Worm (Caenorhabditis elegans): ENCODE results near the gene F40C5.1.

DNA sequence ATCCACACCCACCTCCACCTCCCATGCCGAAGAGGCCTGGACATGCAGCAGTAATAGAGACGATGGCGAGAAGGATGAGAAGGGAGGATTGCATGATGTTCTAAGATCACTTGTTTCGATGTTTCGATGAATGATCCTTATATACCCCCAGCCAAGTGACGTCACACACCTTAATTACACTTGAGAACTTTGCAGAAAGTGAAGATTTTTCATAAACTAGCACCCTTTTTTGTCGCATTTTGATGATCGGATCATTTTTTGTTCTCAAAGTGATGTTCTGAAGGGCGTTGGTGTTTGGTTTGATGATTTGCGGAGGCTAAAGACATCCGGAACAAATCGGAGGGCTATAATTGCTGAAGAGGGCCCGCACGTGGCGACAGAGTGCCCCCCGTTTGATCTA, 3.3 kb downstream of the F40C5.1 start, which contains the start of gene grl-27:
- TF ChIP-seq sem-4 (tag; optimal IDR thresholded peaks at IDR 0.05) (no peak), elt-3 (tag; optimal IDR thresholded peaks at IDR 0.05) (no peak), crh-2 (tag; optimal IDR thresholded peaks at IDR 0.05) (no peak), unc-62 (GFP tag; optimal IDR thresholded peaks at IDR 0.05) (no peak)

All from whole organism, L2 larva.